Fruit fly (Drosophila melanogaster) whole organism, embryonic: ENCODE data around the gene hang.

Source experiments
- Ada2b ChIP-seq: fragments of 200-800 bp; sonication (Bioruptor generic); IDR thresholded peaks from 2 replicates; pipeline ENCODE4 v1.3.6; 2022; ENCODE audit warnings: missing biosample characterization, missing genetic modification characterization
- C15 ChIP-seq: fragments of 200-800 bp; sonication (Bioruptor generic); IDR thresholded peaks from 3 replicates; pipeline ENCODE4 v1.3.6; 2022; ENCODE audit warnings: missing biosample characterization, missing genetic modification characterization
- CG11398 ChIP-seq: fragments of 200-800 bp; sonication (Bioruptor generic); optimal IDR thresholded peaks from 2 replicates; lab custom pipeline; 2016; ENCODE audit warnings: missing biosample characterization, missing genetic modification characterization
- CG11723 ChIP-seq: fragments of 200-800 bp; sonication (Bioruptor generic); optimal IDR thresholded peaks from 2 replicates; lab custom pipeline; 2017; ENCODE audit warnings: missing biosample characterization, mild to moderate bottlenecking, missing genetic modification characterization
- CG12071 ChIP-seq: fragments of 200-800 bp; sonication (Bioruptor generic); optimal IDR thresholded peaks from 3 replicates; lab custom pipeline; 2018; ENCODE audit warnings: missing biosample characterization, mild to moderate bottlenecking, missing genetic modification characterization
- CG12219 ChIP-seq: fragments of 200-800 bp; sonication (Bioruptor generic); optimal IDR thresholded peaks from 3 replicates; lab custom pipeline; 2018; ENCODE audit warnings: missing biosample characterization, mild to moderate bottlenecking, missing genetic modification characterization
- CG12236 ChIP-seq: fragments of 200-800 bp; sonication (Bioruptor generic); optimal IDR thresholded peaks from 2 replicates; lab custom pipeline; 2016; ENCODE audit warnings: missing biosample characterization, missing genetic modification characterization
- CG13894 ChIP-seq: fragments of 200-800 bp; sonication (Bioruptor generic); optimal IDR thresholded peaks from 3 replicates; lab custom pipeline; 2018; ENCODE audit warnings: missing biosample characterization, mild to moderate bottlenecking, missing genetic modification characterization, moderate library complexity
- CG14014 ChIP-seq: fragments of 200-800 bp; sonication (Bioruptor generic); IDR thresholded peaks from 2 replicates; pipeline ENCODE4 v1.3.6; 2022; ENCODE audit warnings: missing biosample characterization, missing genetic modification characterization
- CG3065 ChIP-seq: fragments of 200-800 bp; sonication (Bioruptor generic); optimal IDR thresholded peaks from 2 replicates; lab custom pipeline; 2016; ENCODE audit warnings: missing biosample characterization, missing genetic modification characterization
- CG6272 ChIP-seq: fragments of 200-800 bp; sonication (Bioruptor generic); IDR thresholded peaks from 2 replicates; pipeline ENCODE4 v1.3.6; 2022; ENCODE audit warnings: missing biosample characterization, missing genetic modification characterization
- CG6765 ChIP-seq: fragments of 200-800 bp; sonication (Bioruptor generic); optimal IDR thresholded peaks from 3 replicates; lab custom pipeline; 2017; ENCODE audit warnings: missing biosample characterization, mild to moderate bottlenecking, missing genetic modification characterization
- CG6813 ChIP-seq: fragments of 200-800 bp; sonication (Bioruptor generic); optimal IDR thresholded peaks from 2 replicates; lab custom pipeline; 2017; ENCODE audit warnings: missing biosample characterization, missing genetic modification characterization, mild to moderate bottlenecking, moderate library complexity, missing genetic modification reagents
- CG7372 ChIP-seq: fragments of 200-800 bp; sonication (Bioruptor generic); IDR thresholded peaks from 2 replicates; pipeline ENCODE4 v1.3.6; 2022; ENCODE audit warnings: missing biosample characterization, missing genetic modification characterization
- CG8944 ChIP-seq: fragments of 200-800 bp; sonication (Bioruptor generic); optimal IDR thresholded peaks from 3 replicates; lab custom pipeline; 2016; ENCODE audit warnings: missing biosample characterization, missing genetic modification characterization
- CG9215 ChIP-seq: fragments of 200-800 bp; sonication (Bioruptor generic); IDR thresholded peaks from 2 replicates; pipeline ENCODE4 v1.3.6; 2022; ENCODE audit warnings: missing biosample characterization, missing genetic modification characterization
- CTCF ChIP-seq: fragments of 200-800 bp; sonication (Bioruptor generic); optimal IDR thresholded peaks from 2 replicates; lab custom pipeline; 2017; ENCODE audit warnings: missing biosample characterization, mild to moderate bottlenecking, missing genetic modification characterization, moderate library complexity
- Gsc ChIP-seq: fragments of 200-800 bp; sonication (Bioruptor generic); IDR thresholded peaks from 2 replicates; pipeline ENCODE4 v1.3.6; 2022; ENCODE audit warnings: missing biosample characterization, missing genetic modification characterization
- HHEX ChIP-seq: fragments of 200-800 bp; sonication (Bioruptor generic); optimal IDR thresholded peaks from 3 replicates; lab custom pipeline; 2017; ENCODE audit warnings: missing biosample characterization, mild to moderate bottlenecking, missing genetic modification characterization, missing genetic modification reagents
- HLH4C ChIP-seq: fragments of 200-800 bp; sonication (Bioruptor generic); IDR thresholded peaks from 3 replicates; pipeline ENCODE4 v1.3.6; 2022; ENCODE audit warnings: missing biosample characterization, missing genetic modification characterization; ENCODE audit not compliant: partially characterized antibody
- HLH54F ChIP-seq: fragments of 200-800 bp; sonication (Bioruptor generic); optimal IDR thresholded peaks from 3 replicates; lab custom pipeline; 2016; ENCODE audit warnings: missing biosample characterization, missing genetic modification characterization
- Hsf ChIP-seq: fragments of 200-800 bp; sonication (Bioruptor generic); optimal IDR thresholded peaks from 3 replicates; lab custom pipeline; 2016; ENCODE audit warnings: missing biosample characterization, missing genetic modification characterization
- Jarid2 ChIP-seq: fragments of 200-800 bp; sonication (Bioruptor generic); optimal IDR thresholded peaks from 3 replicates; lab custom pipeline; 2017; ENCODE audit warnings: mild to moderate bottlenecking, missing biosample characterization, missing genetic modification reagents, missing genetic modification characterization
- Lhr ChIP-seq: fragments of 200-800 bp; sonication (Bioruptor generic); optimal IDR thresholded peaks from 3 replicates; lab custom pipeline; 2017; ENCODE audit warnings: mild to moderate bottlenecking, missing biosample characterization, missing genetic modification reagents, missing genetic modification characterization
- Mes4 ChIP-seq: fragments of 200-800 bp; sonication (Bioruptor generic); optimal IDR thresholded peaks from 2 replicates; lab custom pipeline; 2016; ENCODE audit warnings: missing biosample characterization, missing genetic modification characterization
- NK7.1 ChIP-seq: fragments of 200-800 bp; sonication (Bioruptor generic); optimal IDR thresholded peaks from 3 replicates; lab custom pipeline; 2016; ENCODE audit warnings: missing biosample characterization, missing genetic modification characterization
- Oli ChIP-seq: fragments of 200-800 bp; sonication (Bioruptor generic); optimal IDR thresholded peaks from 2 replicates; lab custom pipeline; 2018; ENCODE audit warnings: missing biosample characterization, mild to moderate bottlenecking, missing genetic modification characterization, moderate library complexity
- PHDP ChIP-seq: fragments of 200-800 bp; sonication (Bioruptor generic); optimal IDR thresholded peaks from 3 replicates; lab custom pipeline; 2018; ENCODE audit warnings: missing biosample characterization, mild to moderate bottlenecking, missing genetic modification characterization, moderate library complexity
- Rx ChIP-seq: fragments of 200-800 bp; sonication (Bioruptor generic); IDR thresholded peaks from 2 replicates; pipeline ENCODE4 v1.3.6; 2022; ENCODE audit warnings: missing biosample characterization, missing genetic modification characterization
- Sox102F ChIP-seq: fragments of 200-800 bp; sonication (Bioruptor generic); optimal IDR thresholded peaks from 2 replicates; lab custom pipeline; 2018; ENCODE audit warnings: missing biosample characterization, mild to moderate bottlenecking, missing genetic modification characterization, moderate library complexity
- Sry-δ ChIP-seq: fragments of 200-800 bp; sonication (Bioruptor generic); optimal IDR thresholded peaks from 2 replicates; lab custom pipeline; 2016; ENCODE audit warnings: missing biosample characterization, missing genetic modification characterization
- ac ChIP-seq: fragments of 200-800 bp; sonication (Bioruptor generic); optimal IDR thresholded peaks from 3 replicates; lab custom pipeline; 2017; ENCODE audit warnings: missing biosample characterization, mild to moderate bottlenecking, missing genetic modification characterization
- cas ChIP-seq: fragments of 200-800 bp; sonication (Bioruptor generic); IDR thresholded peaks from 2 replicates; pipeline ENCODE4 v1.3.6; 2022; ENCODE audit warnings: missing biosample characterization, missing genetic modification characterization
- cato ChIP-seq: fragments of 200-800 bp; sonication (Bioruptor generic); optimal IDR thresholded peaks from 2 replicates; lab custom pipeline; 2016; ENCODE audit warnings: missing biosample characterization, missing genetic modification characterization, borderline replicate concordance
- dan ChIP-seq: fragments of 200-800 bp; sonication (Bioruptor generic); IDR thresholded peaks from 2 replicates; pipeline ENCODE4 v1.3.6; 2022; ENCODE audit warnings: missing biosample characterization, missing genetic modification characterization
- en ChIP-seq: fragments of 200-800 bp; sonication (Bioruptor generic); optimal IDR thresholded peaks from 2 replicates; lab custom pipeline; 2016; ENCODE audit warnings: missing biosample characterization, missing genetic modification characterization
- ewg ChIP-seq: fragments of 200-800 bp; sonication (Bioruptor generic); optimal IDR thresholded peaks from 3 replicates; lab custom pipeline; 2017; ENCODE audit warnings: mild to moderate bottlenecking, missing biosample characterization, missing genetic modification reagents, missing genetic modification characterization
- gfzf ChIP-seq: fragments of 200-800 bp; sonication (Bioruptor generic); optimal IDR thresholded peaks from 2 replicates; lab custom pipeline; 2016; ENCODE audit warnings: missing biosample characterization, mild to moderate bottlenecking, missing genetic modification characterization, moderate library complexity
- her ChIP-seq: fragments of 200-800 bp; sonication (Bioruptor generic); optimal IDR thresholded peaks from 2 replicates; lab custom pipeline; 2016; ENCODE audit warnings: missing biosample characterization, missing genetic modification characterization
- hth ChIP-seq: fragments of >200 bp; optimal IDR thresholded peaks from 2 replicates; lab custom pipeline; 2017; ENCODE audit warnings: inconsistent platforms
- kni ChIP-seq: fragments of 200-800 bp; sonication (Bioruptor generic); optimal IDR thresholded peaks from 3 replicates; lab custom pipeline; 2017; ENCODE audit warnings: mild to moderate bottlenecking, missing biosample characterization, missing genetic modification reagents, missing genetic modification characterization
- org-1 ChIP-seq: fragments of 200-800 bp; sonication (Bioruptor generic); optimal IDR thresholded peaks from 2 replicates; lab custom pipeline; 2017; ENCODE audit warnings: missing biosample characterization, missing genetic modification characterization
- pfk ChIP-seq: fragments of 200-800 bp; sonication (Bioruptor generic); optimal IDR thresholded peaks from 2 replicates; lab custom pipeline; 2018; ENCODE audit warnings: missing biosample characterization, mild to moderate bottlenecking, missing genetic modification characterization, moderate library complexity
- repo ChIP-seq: fragments of 200-800 bp; sonication (Bioruptor generic); optimal IDR thresholded peaks from 2 replicates; lab custom pipeline; 2016; ENCODE audit warnings: missing biosample characterization, missing genetic modification characterization
- row ChIP-seq: fragments of 200-800 bp; sonication (Bioruptor generic); IDR thresholded peaks from 3 replicates; pipeline ENCODE4 v1.3.6; 2022; ENCODE audit warnings: missing biosample characterization, missing genetic modification characterization
- slbo ChIP-seq: fragments of 200-800 bp; sonication (Bioruptor generic); IDR thresholded peaks from 2 replicates; pipeline ENCODE4 v1.3.6; 2022; ENCODE audit warnings: missing biosample characterization, missing genetic modification characterization
- twi ChIP-seq: fragments of 200-800 bp; optimal IDR thresholded peaks from 2 replicates; lab custom pipeline; 2019; ENCODE audit warnings: missing biosample characterization, mild to moderate bottlenecking, missing genetic modification characterization, moderate library complexity
- unc-4 ChIP-seq: fragments of 200-800 bp; sonication (Bioruptor generic); IDR thresholded peaks from 2 replicates; pipeline ENCODE4 v1.3.6; 2022; ENCODE audit warnings: missing biosample characterization, missing genetic modification characterization; ENCODE audit not compliant: partially characterized antibody
- unpg ChIP-seq: fragments of 200-800 bp; sonication (Bioruptor generic); optimal IDR thresholded peaks from 3 replicates; lab custom pipeline; 2018; ENCODE audit warnings: missing biosample characterization, mild to moderate bottlenecking, missing genetic modification characterization, moderate library complexity

Gene hang

dm6 chrX:16384843-16385726, 37.5 kb upstream of the hang start, which contains the start of the genes CG9992 and CG4239 (continued):
- TF ChIP-seq cas (GFP tag; lab: Robert Waterston, UW), result peak; percentile 8; the same call in 1 of the 2 replicates
- peak; percentile 76 for TF ChIP-seq slbo (GFP tag; lab: Robert Waterston, UW)
- TF ChIP-seq repo (GFP tag; lab: Kevin White, UChicago), result no peak
- TF ChIP-seq CG14014 (GFP tag; lab: Robert Waterston, UW), result peak; percentile 31; the same call in 1 of the 2 replicates
- peak; percentile 69 for TF ChIP-seq Sry-δ (GFP tag; lab: Kevin White, UChicago)
- TF ChIP-seq ewg, result peak; percentile 31
- no peak for TF ChIP-seq Gsc (GFP tag; lab: Robert Waterston, UW)
- peak; percentile 58 for TF ChIP-seq PHDP
- peak; percentile 49 for TF ChIP-seq CG13894
- TF ChIP-seq cato (GFP tag; lab: Kevin White, UChicago), result peak; percentile 4
- 0 out of 2 replicates have a peak, but pooled peaks have one; percentile 29 for TF ChIP-seq Ada2b
- peak; percentile 76 for TF ChIP-seq CG9215
- peak; percentile 6 for TF ChIP-seq CG6813 (GFP tag; lab: Kevin White, UChicago)
- 0 out of 2 replicates have a peak, but pooled peaks have one; percentile 23 for TF ChIP-seq CG7372 (GFP tag; lab: Robert Waterston, UW)
- peak; percentile 5 for TF ChIP-seq her (GFP tag; lab: Kevin White, UChicago)
- no peak for TF ChIP-seq C15
- TF ChIP-seq CG6765, result no peak
- peak; percentile 78 for TF ChIP-seq Lhr (GFP tag; lab: Kevin White, UChicago)
- no peak for TF ChIP-seq pfk (GFP tag; lab: Kevin White, UChicago)
- no peak for TF ChIP-seq CG12219 (GFP tag; lab: Kevin White, UChicago)
- TF ChIP-seq CG6272 (GFP tag; lab: Robert Waterston, UW), result peak; percentile 61
- TF ChIP-seq HLH54F (GFP tag; lab: Kevin White, UChicago), result peak; percentile 52
- peak; percentile 49 for TF ChIP-seq unc-4 (GFP tag; lab: Robert Waterston, UW)
- peak; percentile 64 for TF ChIP-seq Sox102F (GFP tag; lab: Kevin White, UChicago)
- TF ChIP-seq row (GFP tag; lab: Robert Waterston, UW), result peak; percentile 89
- no peak for TF ChIP-seq CG12236 (GFP tag; lab: Kevin White, UChicago)
- TF ChIP-seq Mes4 (GFP tag; lab: Kevin White, UChicago), result no peak
- peak; percentile 8 for TF ChIP-seq CG8944 (GFP tag; lab: Kevin White, UChicago)
- TF ChIP-seq Oli (tag; lab: Kevin White, UChicago), result peak; percentile 67
- no peak for TF ChIP-seq CG3065 (GFP tag; lab: Kevin White, UChicago)
- TF ChIP-seq gfzf (GFP tag; lab: Kevin White, UChicago), result peak; percentile 62
- TF ChIP-seq ac (GFP tag; lab: Kevin White, UChicago), result no peak
- TF ChIP-seq HHEX (GFP tag; lab: Kevin White, UChicago), result peak; percentile 20
- TF ChIP-seq Jarid2 (GFP tag; lab: Kevin White, UChicago), result no peak
- no peak for TF ChIP-seq org-1 (GFP tag; lab: Kevin White, UChicago)
- peak; percentile 40 for TF ChIP-seq unpg (GFP tag; lab: Kevin White, UChicago)
- peak; percentile 51 for TF ChIP-seq Hsf (GFP tag; lab: Kevin White, UChicago)
- no peak for TF ChIP-seq dan (GFP tag; lab: Robert Waterston, UW)
- TF ChIP-seq CG11398 (GFP tag; lab: Kevin White, UChicago), result no peak
- TF ChIP-seq kni (GFP tag; lab: Kevin White, UChicago), result no peak
- peak; percentile 61; the same call in 2 of the 3 replicates for TF ChIP-seq HLH4C (GFP tag; lab: Robert Waterston, UW)
- TF ChIP-seq twi (tag; lab: Kevin White, UChicago), result peak; percentile 58
- TF ChIP-seq CG11723 (GFP tag; lab: Kevin White, UChicago), result peak; percentile 22
- no peak for TF ChIP-seq CTCF (GFP tag; lab: Kevin White, UChicago)
- no peak for TF ChIP-seq Rx (GFP tag; lab: Robert Waterston, UW)
- TF ChIP-seq NK7.1 (GFP tag; lab: Kevin White, UChicago), result no peak
- TF ChIP-seq en (GFP tag; lab: Kevin White, UChicago), result no peak
- TF ChIP-seq hth (lab: Kevin White, UChicago), result no peak
- TF ChIP-seq CG12071 (GFP tag; lab: Kevin White, UChicago), result peak; percentile 34
